Fruit fly (Drosophila melanogaster) whole organism, prepupa: ENCODE measurements around the gene Pop1.
A peak's percentile ranks its signal among the peaks of the same experiment; 100 is the strongest.

ENCODE experiments used
- Blimp-1 ChIP-seq: fragments of 200-800 bp; sonication (Bioruptor generic); optimal IDR thresholded peaks from 3 replicates; lab custom pipeline; 2017; ENCODE audit warnings: missing biosample characterization, missing genetic modification characterization, mild to moderate bottlenecking, moderate library complexity, missing genetic modification reagents
- CG10631 ChIP-seq: fragments of 200-800 bp; sonication (Bioruptor generic); optimal IDR thresholded peaks from 2 replicates; lab custom pipeline; 2016; ENCODE audit warnings: missing biosample characterization, missing genetic modification characterization
- CG10669 ChIP-seq: fragments of 200-800 bp; sonication (Bioruptor generic); optimal IDR thresholded peaks from 3 replicates; lab custom pipeline; 2018; ENCODE audit warnings: missing biosample characterization, mild to moderate bottlenecking, missing genetic modification characterization, moderate library complexity
- CG11294 ChIP-seq: fragments of 200-800 bp; sonication (Bioruptor generic); IDR thresholded peaks from 2 replicates; pipeline ENCODE4 v1.3.6; 2022; ENCODE audit warnings: missing biosample characterization, missing genetic modification characterization
- CG11902 ChIP-seq: fragments of 200-800 bp; sonication (Bioruptor generic); optimal IDR thresholded peaks from 3 replicates; lab custom pipeline; 2016; ENCODE audit warnings: missing biosample characterization, missing genetic modification characterization
- CG1621 ChIP-seq: fragments of 200-800 bp; sonication (Bioruptor generic); optimal IDR thresholded peaks from 3 replicates; lab custom pipeline; 2018; ENCODE audit warnings: missing biosample characterization, mild to moderate bottlenecking, missing genetic modification characterization
- CG16779 ChIP-seq: fragments of 200-800 bp; sonication (Bioruptor generic); optimal IDR thresholded peaks from 3 replicates; lab custom pipeline; 2017; ENCODE audit warnings: missing biosample characterization, mild to moderate bottlenecking, missing genetic modification characterization
- CG31627 ChIP-seq: fragments of 200-800 bp; sonication (Bioruptor generic); optimal IDR thresholded peaks from 3 replicates; lab custom pipeline; 2016; ENCODE audit warnings: missing biosample characterization, missing genetic modification characterization
- CG34406 ChIP-seq: fragments of 200-800 bp; sonication (Bioruptor generic); optimal IDR thresholded peaks from 3 replicates; lab custom pipeline; 2016; ENCODE audit warnings: missing biosample characterization, missing genetic modification characterization
- CG3919 ChIP-seq: fragments of 200-800 bp; sonication (Bioruptor generic); optimal IDR thresholded peaks from 3 replicates; lab custom pipeline; 2016; ENCODE audit warnings: missing biosample characterization, missing genetic modification characterization
- CG4318 ChIP-seq: fragments of 200-800 bp; sonication (Bioruptor generic); optimal IDR thresholded peaks from 3 replicates; lab custom pipeline; 2017; ENCODE audit warnings: missing biosample characterization, mild to moderate bottlenecking, missing genetic modification characterization
- CG6808 ChIP-seq: fragments of 200-800 bp; sonication (Bioruptor generic); optimal IDR thresholded peaks from 3 replicates; lab custom pipeline; 2017; ENCODE audit warnings: missing biosample characterization, missing genetic modification characterization, mild to moderate bottlenecking, moderate library complexity, missing genetic modification reagents
- CG8119 ChIP-seq: fragments of 200-800 bp; sonication (Bioruptor generic); IDR thresholded peaks from 3 replicates; pipeline ENCODE4 v1.3.6; 2022; ENCODE audit warnings: missing biosample characterization, missing genetic modification characterization
- CG8319 ChIP-seq: fragments of 200-800 bp; sonication (Bioruptor generic); optimal IDR thresholded peaks from 3 replicates; lab custom pipeline; 2016; ENCODE audit warnings: missing biosample characterization, missing genetic modification characterization
- CG8632 ChIP-seq: fragments of 200-800 bp; sonication (Bioruptor generic); optimal IDR thresholded peaks from 3 replicates; lab custom pipeline; 2016; ENCODE audit warnings: missing biosample characterization, missing genetic modification characterization
- Eip75B ChIP-seq: fragments of 200-800 bp; sonication (Bioruptor generic); optimal IDR thresholded peaks from 3 replicates; lab custom pipeline; 2016; ENCODE audit warnings: missing biosample characterization, missing genetic modification characterization
- Eip78C ChIP-seq: fragments of 200-800 bp; sonication (Bioruptor generic); peaks from one replicate; lab custom pipeline; 2016; ENCODE audit warnings: missing biosample characterization, missing genetic modification characterization
- Ets21C ChIP-seq: fragments of 200-800 bp; sonication (Bioruptor generic); optimal IDR thresholded peaks from 3 replicates; lab custom pipeline; 2016; ENCODE audit warnings: missing biosample characterization, missing genetic modification characterization
- Hr38 ChIP-seq: sonication (Bioruptor generic); optimal IDR thresholded peaks from 2 replicates; lab custom pipeline; 2016; ENCODE audit warnings: missing biosample characterization, missing genetic modification characterization
- Hr39 ChIP-seq: fragments of 200-800 bp; sonication (Bioruptor generic); optimal IDR thresholded peaks from 2 replicates; lab custom pipeline; 2016; ENCODE audit warnings: missing biosample characterization, missing genetic modification characterization
- Lpt ChIP-seq: fragments of 200-800 bp; sonication (Bioruptor generic); optimal IDR thresholded peaks from 3 replicates; lab custom pipeline; 2016; ENCODE audit warnings: missing biosample characterization, missing genetic modification characterization
- OdsH ChIP-seq: fragments of 200-800 bp; sonication (Bioruptor generic); optimal IDR thresholded peaks from 3 replicates; lab custom pipeline; 2016; ENCODE audit warnings: missing biosample characterization, missing genetic modification characterization
- Smox ChIP-seq: fragments of 200-800 bp; sonication (Bioruptor generic); optimal IDR thresholded peaks from 3 replicates; lab custom pipeline; 2016; ENCODE audit warnings: missing biosample characterization, missing genetic modification characterization
- cyc ChIP-seq: fragments of 200-800 bp; sonication (Bioruptor generic); optimal IDR thresholded peaks from 3 replicates; lab custom pipeline; 2016; ENCODE audit warnings: missing biosample characterization, missing genetic modification characterization
- dac ChIP-seq: fragments of 200-800 bp; sonication (Bioruptor generic); optimal IDR thresholded peaks from 2 replicates; lab custom pipeline; 2017; ENCODE audit warnings: missing biosample characterization, mild to moderate bottlenecking, missing genetic modification characterization
- dsx ChIP-seq: fragments of 200-800 bp; optimal IDR thresholded peaks from 3 replicates; lab custom pipeline; 2019; ENCODE audit warnings: missing biosample characterization, mild to moderate bottlenecking, missing genetic modification characterization, moderate library complexity; ENCODE audit not compliant: poor library complexity, severe bottlenecking
- eg ChIP-seq: fragments of 200-800 bp; sonication (Bioruptor generic); IDR thresholded peaks from 3 replicates; pipeline ENCODE4 v1.3.6; 2022; ENCODE audit warnings: missing biosample characterization, missing genetic modification characterization
- fkh ChIP-seq: fragments of 200-800 bp; sonication (Bioruptor generic); optimal IDR thresholded peaks from 3 replicates; lab custom pipeline; 2017; ENCODE audit warnings: missing biosample characterization, mild to moderate bottlenecking, missing genetic modification characterization, moderate library complexity
- pdm3 ChIP-seq: fragments of 200-800 bp; sonication (Bioruptor generic); optimal IDR thresholded peaks from 3 replicates; lab custom pipeline; 2016; ENCODE audit warnings: missing biosample characterization, missing genetic modification characterization
- salr ChIP-seq, 2 experiments: fragments of 200-800 bp; sonication (Bioruptor generic); optimal IDR thresholded peaks; 3 replicates each; lab custom pipeline; 2016 to 2018; ENCODE audit warnings: missing biosample characterization in 2 of 2, missing genetic modification characterization in 2 of 2, mild to moderate bottlenecking in 1 of 2
- spab ChIP-seq: fragments of 200-800 bp; sonication (Bioruptor generic); optimal IDR thresholded peaks from 2 replicates; lab custom pipeline; 2017; ENCODE audit warnings: missing biosample characterization, mild to moderate bottlenecking, missing genetic modification characterization, missing genetic modification reagents
- svp ChIP-seq: fragments of 200-800 bp; sonication (Bioruptor generic); peaks from one replicate; lab custom pipeline; 2016; ENCODE audit warnings: missing biosample characterization, missing genetic modification characterization
- vri ChIP-seq: fragments of 200-800 bp; sonication (Bioruptor generic); optimal IDR thresholded peaks from 3 replicates; lab custom pipeline; 2016; ENCODE audit warnings: missing biosample characterization, mild to moderate bottlenecking, missing genetic modification characterization

Pop1 gene

dm6 chrX:5596554-5596953 lies 25.9 kb upstream of the Pop1 start:
- TF ChIP-seq CG10669 (no peak), fkh (GFP tag; lab: Kevin White, UChicago) (peak; percentile 12)
- TF ChIP-seq, all 60 proteins: peak for 1

dm6 chrX:5602308-5602707 lies 20.1 kb upstream of the Pop1 start:
- TF ChIP-seq salr (GFP tag; optimal IDR thresholded peaks at IDR 0.05; lab: Kevin White, UChicago) = no peak
- TF ChIP-seq CG10631 (GFP tag; lab: Kevin White, UChicago) = no peak
- TF ChIP-seq vri (GFP tag; lab: Kevin White, UChicago) = no peak
- TF ChIP-seq CG8319 = no peak
- TF ChIP-seq Ets21C = no peak
- no peak for TF ChIP-seq dac (GFP tag; lab: Kevin White, UChicago)
- no peak for TF ChIP-seq CG8119 (GFP tag; lab: Robert Waterston, UW)
- no peak for TF ChIP-seq CG8632 (GFP tag; lab: Kevin White, UChicago)
- TF ChIP-seq cyc = no peak
- TF ChIP-seq CG3919 (GFP tag; lab: Kevin White, UChicago) = no peak
- no peak for TF ChIP-seq CG16779 (tag; lab: Kevin White, UChicago)
- no peak for TF ChIP-seq CG34406
- no peak for TF ChIP-seq Blimp-1 (GFP tag; lab: Kevin White, UChicago)
- TF ChIP-seq Lpt (GFP tag; lab: Kevin White, UChicago) = no peak
- no peak for TF ChIP-seq svp (GFP tag; lab: Kevin White, UChicago)
- TF ChIP-seq CG11294 = no peak
- TF ChIP-seq CG4318 (GFP tag; lab: Kevin White, UChicago) = no peak
- TF ChIP-seq OdsH = no peak
- TF ChIP-seq CG31627 (GFP tag; lab: Kevin White, UChicago) = no peak
- TF ChIP-seq CG1621 (tag; lab: Kevin White, UChicago) = no peak

dm6 chrX:5603009-5603408 lies 19.4 kb upstream of the Pop1 start:
- TF ChIP-seq eg (GFP tag; lab: Robert Waterston, UW) = no peak
- no peak for TF ChIP-seq dsx (GFP tag; lab: Kevin White, UChicago)
- no peak for TF ChIP-seq Eip75B (GFP tag; lab: Kevin White, UChicago)

- TF ChIP-seq Hr39 (GFP tag; lab: Kevin White, UChicago) (no peak), CG1621 (tag; lab: Kevin White, UChicago) (no peak), CG6808 (no peak), CG11902 (GFP tag; lab: Kevin White, UChicago) (no peak)
These were observed 18.3 kb upstream of the Pop1 start for dm6 chrX:5604181-5604580.

dm6 chrX:5606324-5606723 lies 16.1 kb upstream of the Pop1 start:
- no peak for TF ChIP-seq Smox
- TF ChIP-seq spab (GFP tag; lab: Kevin White, UChicago) = no peak
- TF ChIP-seq Eip78C (GFP tag; lab: Kevin White, UChicago) = no peak
- TF ChIP-seq pdm3 = no peak
- no peak for TF ChIP-seq CG10669
- TF ChIP-seq Hr38 (GFP tag; lab: Kevin White, UChicago) = no peak

- no peak for TF ChIP-seq CG6808
- no peak for TF ChIP-seq CG4318 (GFP tag; lab: Kevin White, UChicago)
- TF ChIP-seq CG11902 (GFP tag; lab: Kevin White, UChicago) = no peak
- TF ChIP-seq OdsH = no peak
- no peak for TF ChIP-seq fkh (GFP tag; lab: Kevin White, UChicago)
These were observed 14.8 kb upstream of the Pop1 start for dm6 chrX:5607647-5608046.
